Fruit fly (Drosophila melanogaster) whole organism, embryonic: ENCODE measurements around the gene CG11811.

ENCODE experiments used
- CG10462 ChIP-seq: fragments of 200-800 bp; sonication (Bioruptor generic); optimal IDR thresholded peaks from 2 replicates; lab custom pipeline; 2016; ENCODE audit warnings: missing biosample characterization, missing genetic modification characterization
- CG11093 ChIP-seq: fragments of 200-800 bp; sonication (Bioruptor generic); IDR thresholded peaks from 3 replicates; pipeline ENCODE4 v1.3.6; 2022; ENCODE audit warnings: missing biosample characterization, missing genetic modification characterization
- CG11560 ChIP-seq: fragments of 200-800 bp; sonication (Bioruptor generic); IDR thresholded peaks from 3 replicates; pipeline ENCODE4 v1.3.6; 2022; ENCODE audit warnings: missing biosample characterization, missing genetic modification characterization
- CG11723 ChIP-seq: fragments of 200-800 bp; sonication (Bioruptor generic); optimal IDR thresholded peaks from 2 replicates; lab custom pipeline; 2017; ENCODE audit warnings: missing biosample characterization, mild to moderate bottlenecking, missing genetic modification characterization
- CG12104 ChIP-seq: fragments of 200-800 bp; sonication (Bioruptor generic); optimal IDR thresholded peaks from 3 replicates; lab custom pipeline; 2016; ENCODE audit warnings: missing biosample characterization, missing genetic modification characterization
- CG12391 ChIP-seq: fragments of 200-800 bp; sonication (Bioruptor generic); optimal IDR thresholded peaks from 3 replicates; lab custom pipeline; 2018; ENCODE audit warnings: missing biosample characterization, mild to moderate bottlenecking, missing genetic modification characterization, moderate library complexity
- CG14050 ChIP-seq: fragments of 200-800 bp; sonication (Bioruptor generic); IDR thresholded peaks from 3 replicates; pipeline ENCODE4 v1.3.6; 2022; ENCODE audit warnings: missing biosample characterization, missing genetic modification characterization
- CG15696 ChIP-seq: fragments of 200-800 bp; sonication (Bioruptor generic); optimal IDR thresholded peaks from 2 replicates; lab custom pipeline; 2019; ENCODE audit warnings: missing biosample characterization, mild to moderate bottlenecking, missing genetic modification characterization, moderate library complexity
- CG17186 ChIP-seq: fragments of 200-800 bp; sonication (Bioruptor generic); optimal IDR thresholded peaks from 3 replicates; lab custom pipeline; 2017; ENCODE audit warnings: missing biosample characterization, missing genetic modification reagents, missing genetic modification characterization
- CG17361 ChIP-seq: fragments of 200-800 bp; sonication (Bioruptor generic); IDR thresholded peaks from 3 replicates; pipeline ENCODE4 v1.3.6; 2022; ENCODE audit warnings: missing biosample characterization, missing genetic modification characterization
- CG17612 ChIP-seq: fragments of 200-800 bp; sonication (Bioruptor generic); IDR thresholded peaks from 2 replicates; pipeline ENCODE4 v1.3.6; 2022; ENCODE audit warnings: missing biosample characterization, missing genetic modification characterization
- CG18619 ChIP-seq: fragments of 200-800 bp; sonication (Bioruptor generic); optimal IDR thresholded peaks from 3 replicates; lab custom pipeline; 2017; ENCODE audit warnings: missing biosample characterization, mild to moderate bottlenecking, missing genetic modification characterization
- CG2199 ChIP-seq: fragments of 200-800 bp; sonication (Bioruptor generic); IDR thresholded peaks from 3 replicates; pipeline ENCODE4 v1.3.6; 2022; ENCODE audit warnings: missing biosample characterization, missing genetic modification characterization
- CG34224 ChIP-seq: fragments of 200-800 bp; sonication (Bioruptor generic); IDR thresholded peaks from 3 replicates; pipeline ENCODE4 v1.3.6; 2022; ENCODE audit warnings: missing biosample characterization, missing genetic modification characterization; ENCODE audit not compliant: partially characterized antibody
- CG4617 ChIP-seq: fragments of 200-800 bp; sonication (Bioruptor generic); optimal IDR thresholded peaks from 3 replicates; lab custom pipeline; 2016; ENCODE audit warnings: missing biosample characterization, missing genetic modification characterization, borderline replicate concordance
- CG4854 ChIP-seq: fragments of 200-800 bp; sonication (Bioruptor generic); optimal IDR thresholded peaks from 2 replicates; lab custom pipeline; 2016; ENCODE audit warnings: missing biosample characterization, missing genetic modification characterization, inconsistent platforms
- CG6175 ChIP-seq: fragments of 200-800 bp; sonication (Bioruptor generic); IDR thresholded peaks from 3 replicates; pipeline ENCODE4 v1.3.6; 2022; ENCODE audit warnings: missing biosample characterization, missing genetic modification characterization
- Dip2 ChIP-seq: fragments of 200-800 bp; sonication (Bioruptor generic); IDR thresholded peaks from 2 replicates; pipeline ENCODE4 v1.3.6; 2022; ENCODE audit warnings: missing biosample characterization, missing genetic modification characterization
- Ets97D ChIP-seq: fragments of 200-800 bp; sonication (Bioruptor generic); optimal IDR thresholded peaks from 3 replicates; lab custom pipeline; 2016; ENCODE audit warnings: missing biosample characterization, missing genetic modification characterization
- NC2α ChIP-seq: fragments of 200-800 bp; sonication (Bioruptor generic); optimal IDR thresholded peaks from 2 replicates; lab custom pipeline; 2016; ENCODE audit warnings: missing biosample characterization, missing genetic modification characterization
- Nf-YA ChIP-seq: fragments of 200-800 bp; sonication (Bioruptor generic); IDR thresholded peaks from 2 replicates; pipeline ENCODE4 v1.3.6; 2022; ENCODE audit warnings: missing biosample characterization, missing genetic modification characterization
- Sox100B ChIP-seq: fragments of 200-800 bp; sonication (Bioruptor generic); optimal IDR thresholded peaks from 3 replicates; lab custom pipeline; 2018; ENCODE audit warnings: missing biosample characterization, mild to moderate bottlenecking, missing genetic modification characterization
- ap ChIP-seq: fragments of 200-800 bp; sonication (Bioruptor generic); IDR thresholded peaks from 2 replicates; pipeline ENCODE4 v1.3.6; 2022; ENCODE audit warnings: missing biosample characterization, missing genetic modification characterization
- bsh ChIP-seq, 2 experiments: fragments of 200-800 bp; sonication (Bioruptor generic); optimal IDR thresholded peaks; 2 replicates each; lab custom pipeline; 2017 to 2018; ENCODE audit warnings: mild to moderate bottlenecking in 2 of 2, missing biosample characterization in 2 of 2, missing genetic modification characterization in 2 of 2, moderate library complexity in 1 of 2
- ci ChIP-seq: fragments of 200-800 bp; sonication (Bioruptor generic); IDR thresholded peaks from 3 replicates; pipeline ENCODE4 v1.3.6; 2022; ENCODE audit warnings: missing biosample characterization, missing genetic modification characterization
- croc ChIP-seq: fragments of 200-800 bp; sonication (Bioruptor generic); conservative IDR thresholded peaks from 3 replicates; pipeline ENCODE4 v1.3.6; 2022; ENCODE audit warnings: missing biosample characterization, missing genetic modification characterization
- dati ChIP-seq: fragments of 200-800 bp; sonication (Bioruptor generic); IDR thresholded peaks from 2 replicates; pipeline ENCODE4 v1.3.6; 2022; ENCODE audit warnings: missing biosample characterization, missing genetic modification characterization
- gem ChIP-seq: fragments of 200-800 bp; sonication (Bioruptor generic); optimal IDR thresholded peaks from 2 replicates; lab custom pipeline; 2019; ENCODE audit warnings: missing biosample characterization, mild to moderate bottlenecking, missing genetic modification characterization, moderate library complexity
- h ChIP-seq: fragments of >200 bp; optimal IDR thresholded peaks from 2 replicates; lab custom pipeline; 2017
- insv ChIP-seq, 2 experiments: fragments of 200-800 bp; sonication (Bioruptor generic); optimal IDR thresholded peaks; 3 replicates each; lab custom pipeline; 2016 to 2018; ENCODE audit warnings: missing biosample characterization in 2 of 2, missing genetic modification characterization in 2 of 2
- odd ChIP-seq: fragments of 200-800 bp; sonication (Bioruptor generic); optimal IDR thresholded peaks from 2 replicates; lab custom pipeline; 2017; ENCODE audit warnings: missing biosample characterization, mild to moderate bottlenecking, missing genetic modification characterization
- pfk ChIP-seq: fragments of 200-800 bp; sonication (Bioruptor generic); optimal IDR thresholded peaks from 2 replicates; lab custom pipeline; 2018; ENCODE audit warnings: missing biosample characterization, mild to moderate bottlenecking, missing genetic modification characterization, moderate library complexity
- phol ChIP-seq: fragments of 200-800 bp; sonication (Bioruptor generic); optimal IDR thresholded peaks from 3 replicates; lab custom pipeline; 2018; ENCODE audit warnings: missing biosample characterization, mild to moderate bottlenecking, missing genetic modification characterization, moderate library complexity
- sisA ChIP-seq: fragments of 200-800 bp; sonication (Bioruptor generic); IDR thresholded peaks from 2 replicates; pipeline ENCODE4 v1.3.6; 2022; ENCODE audit warnings: missing biosample characterization, missing genetic modification characterization
- sr ChIP-seq: fragments of 200-800 bp; sonication (Bioruptor generic); IDR thresholded peaks from 3 replicates; pipeline ENCODE4 v1.3.6; 2022; ENCODE audit warnings: missing biosample characterization, missing genetic modification characterization
- tio ChIP-seq: fragments of 200-800 bp; sonication (Bioruptor generic); optimal IDR thresholded peaks from 2 replicates; lab custom pipeline; 2017; ENCODE audit warnings: missing biosample characterization, missing genetic modification characterization, inconsistent platforms
- ttk ChIP-seq: fragments of 200-800 bp; sonication (Bioruptor generic); IDR thresholded peaks from 2 replicates; pipeline ENCODE4 v2.1.2; 2022; ENCODE audit warnings: missing biosample characterization, missing genetic modification characterization
- twi ChIP-seq: fragments of 200-800 bp; optimal IDR thresholded peaks from 2 replicates; lab custom pipeline; 2019; ENCODE audit warnings: missing biosample characterization, mild to moderate bottlenecking, missing genetic modification characterization, moderate library complexity
- unc-4 ChIP-seq: fragments of 200-800 bp; sonication (Bioruptor generic); IDR thresholded peaks from 2 replicates; pipeline ENCODE4 v1.3.6; 2022; ENCODE audit warnings: missing biosample characterization, missing genetic modification characterization; ENCODE audit not compliant: partially characterized antibody
- vvl ChIP-seq: fragments of 200-800 bp; sonication (Bioruptor generic); IDR thresholded peaks from 2 replicates; pipeline ENCODE4 v1.3.6; 2022; ENCODE audit warnings: missing biosample characterization, missing genetic modification characterization
- wdn ChIP-seq: fragments of 200-800 bp; sonication (Bioruptor generic); IDR thresholded peaks from 2 replicates; pipeline ENCODE4 v1.3.6; 2022; ENCODE audit warnings: missing biosample characterization, missing genetic modification characterization

CG11811 gene

dm6 chr3L:10648431-10648830 is 42.4 kb upstream of the CG11811 start (continued):
- TF ChIP-seq phol (tag; lab: Kevin White, UChicago) (peak; percentile 9), pfk (no peak), gem (tag; lab: Kevin White, UChicago) (peak; percentile 35), CG34224 (GFP tag; lab: Robert Waterston, UW) (no peak), vvl (GFP tag; lab: Robert Waterston, UW) (peak; percentile 36; the same call in 1 of the 2 replicates), CG11093 (GFP tag; lab: Robert Waterston, UW) (0 out of 3 replicates have a peak, but pooled peaks have one; percentile 13), Nf-YA (GFP tag; lab: Robert Waterston, UW) (0 out of 2 replicates have a peak, but pooled peaks have one; percentile 24), CG12391 (peak; percentile 5), ap (GFP tag; lab: Robert Waterston, UW) (0 out of 2 replicates have a peak, but pooled peaks have one; percentile 8), h (lab: Kevin White, UChicago) (no peak), twi (peak; percentile 32), ci (GFP tag; lab: Robert Waterston, UW) (0 out of 3 replicates have a peak, but pooled peaks have one; percentile 52), CG4854 (GFP tag; lab: Kevin White, UChicago) (no peak), CG17361 (GFP tag; lab: Robert Waterston, UW) (0 out of 3 replicates have a peak, but pooled peaks have one; percentile 15)

dm6 chr3L:10651271-10651670 is 39.6 kb upstream of the CG11811 start:
- TF ChIP-seq sr (GFP tag; lab: Robert Waterston, UW) (peak; percentile 52; the same call in 1 of the 3 replicates), ci (GFP tag; lab: Robert Waterston, UW) (no peak), bsh (GFP tag; optimal IDR thresholded peaks at IDR 0.05; lab: Kevin White, UChicago) (no peak), phol (tag; lab: Kevin White, UChicago) (no peak), tio (GFP tag; lab: Kevin White, UChicago) (no peak), CG15696 (no peak), Dip2 (GFP tag; lab: Robert Waterston, UW) (no peak), unc-4 (no peak), CG10462 (no peak), dati (GFP tag; lab: Robert Waterston, UW) (no peak), CG2199 (GFP tag; lab: Robert Waterston, UW) (0 out of 3 replicates have a peak, but pooled peaks have one; percentile 28), CG11560 (tag; lab: Robert Waterston, UW) (no peak), insv (GFP tag; optimal IDR thresholded peaks at IDR 0.05; lab: Kevin White, UChicago) (no peak), CG11723 (no peak), CG6175 (GFP tag; lab: Robert Waterston, UW) (no peak)

dm6 chr3L:10652487-10652886 is 38.3 kb upstream of the CG11811 start:
- TF ChIP-seq pfk (no peak), CG12104 (GFP tag; lab: Kevin White, UChicago) (no peak), ttk (GFP tag; lab: Robert Waterston, UW) (no peak), sisA (no peak), CG17186 (GFP tag; lab: Kevin White, UChicago) (no peak), odd (no peak), wdn (GFP tag; lab: Robert Waterston, UW) (no peak), CG17612 (GFP tag; lab: Robert Waterston, UW) (no peak), croc (GFP tag; lab: Robert Waterston, UW) (no peak), CG17361 (GFP tag; lab: Robert Waterston, UW) (no peak), NC2α (GFP tag; lab: Kevin White, UChicago) (no peak), CG4617 (no peak), insv (GFP tag; optimal IDR thresholded peaks at IDR 0.05; lab: Kevin White, UChicago) (no peak), unc-4 (no peak), Ets97D (GFP tag; lab: Kevin White, UChicago) (no peak), Sox100B (GFP tag; lab: Kevin White, UChicago) (no peak), CG18619 (GFP tag; lab: Kevin White, UChicago) (no peak), CG14050 (GFP tag; lab: Robert Waterston, UW) (no peak), CG11093 (GFP tag; lab: Robert Waterston, UW) (no peak)
